Worm (Caenorhabditis elegans) whole organism, L1 larva: ENCODE measurements around the gene Y81B9A.3.

Experiments used
- ceh-82 ChIP-seq, 3 experiments: fragments of 150-350 bp in 1 of 3; sonication (generic microtip) in 2 of 3; optimal IDR thresholded peaks; 2 replicates each; lab custom pipeline; 2014 to 2017; ENCODE audit warnings: missing biosample characterization in 3 of 3, missing genetic modification characterization in 3 of 3
- lin-14 ChIP-seq: fragments of 200-800 bp; sonication (Bioruptor generic); optimal IDR thresholded peaks from 2 replicates; lab custom pipeline; 2018; ENCODE audit warnings: mild to moderate bottlenecking, missing genetic modification characterization, moderate library complexity, missing compliant biosample characterization
- lir-3 ChIP-seq: sonication (generic microtip); optimal IDR thresholded peaks from 2 replicates; lab custom pipeline; 2016; ENCODE audit warnings: mild to moderate bottlenecking, missing genetic modification characterization, moderate library complexity, missing compliant biosample characterization; ENCODE audit not compliant: poor library complexity
- unc-62 ChIP-seq: fragments of 150-350 bp; optimal IDR thresholded peaks from 2 replicates; lab custom pipeline; 2014; ENCODE audit warnings: missing biosample characterization, missing genetic modification reagents, missing genetic modification characterization

DNA sequence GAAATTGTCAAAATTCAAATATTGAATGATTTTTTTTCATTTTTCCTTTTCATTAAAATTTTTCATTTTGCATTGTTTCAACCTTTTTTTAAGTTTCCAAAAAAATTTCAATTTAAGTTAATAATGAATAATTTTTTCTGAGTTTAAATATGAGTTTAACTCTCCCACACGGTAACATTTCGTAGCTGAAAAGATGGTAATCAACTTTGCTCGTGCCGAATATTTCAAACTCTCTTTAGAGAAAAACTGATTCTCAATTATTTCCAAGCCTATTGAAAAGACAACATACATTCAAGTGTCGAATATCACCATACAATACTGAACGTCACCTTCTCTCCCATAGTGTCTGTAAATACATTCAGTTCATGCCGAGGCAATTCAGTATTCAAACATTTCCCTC lies 26.7 kb downstream of the Y81B9A.3 start:
- TF ChIP-seq ceh-82 (tag; optimal IDR thresholded peaks at IDR 0.05; lab: Kevin White, UChicago) (no peak), unc-62 (GFP tag; lab: Kevin White, UChicago) (no peak), lin-14 (GFP tag; lab: Kevin White, UChicago) (no peak), lir-3 (tag; lab: Kevin White, UChicago) (no peak)
